Fruit fly (Drosophila melanogaster): ENCODE measurements around the gene VhaPPA1-1.

Gene VhaPPA1-1

dm6 chr3R:14893791-14894782 lies 9.8 kb downstream of the VhaPPA1-1 start, which contains the start of gene Dph2 (continued):
- peak; percentile 30 for TF ChIP-seq pum (GFP tag; optimal IDR thresholded peaks at IDR 0.05)
- peak; percentile 86 for TF ChIP-seq CG11695 (GFP tag; IDR thresholded peaks at IDR 0.05)
- no peak for TF ChIP-seq lbe (GFP tag; optimal IDR thresholded peaks at IDR 0.05)
- peak; percentile 79 for TF ChIP-seq Ssrp (tag; optimal IDR thresholded peaks at IDR 0.05)
- TF ChIP-seq CG6854 (GFP tag; optimal IDR thresholded peaks at IDR 0.05) = no peak
- peak; percentile 75 for TF ChIP-seq CG3847 (GFP tag; IDR thresholded peaks at IDR 0.05)
- peak; percentile 47; the same call in 1 of the 2 replicates for TF ChIP-seq toy (GFP tag; IDR thresholded peaks at IDR 0.05)
- TF ChIP-seq CG8765 (GFP tag; IDR thresholded peaks at IDR 0.05) = no peak
- no peak; the same call in 2 of the 3 replicates for TF ChIP-seq CG3726 (GFP tag; IDR thresholded peaks at IDR 0.05)
- TF ChIP-seq Trl (optimal IDR thresholded peaks at IDR 0.05) = no peak
- TF ChIP-seq Trl (GFP tag; optimal IDR thresholded peaks at IDR 0.05) = peak; percentile 20
- TF ChIP-seq CG3163 (GFP tag; optimal IDR thresholded peaks at IDR 0.05) = no peak
- peak; percentile 48; the same call in 1 of the 2 replicates for TF ChIP-seq ara (GFP tag; IDR thresholded peaks at IDR 0.05)
- no peak for TF ChIP-seq sens-2 (GFP tag; IDR thresholded peaks at IDR 0.05)
- peak; percentile 30 for TF ChIP-seq mam (GFP tag; optimal IDR thresholded peaks at IDR 0.05)
- no peak for TF ChIP-seq tup (GFP tag; optimal IDR thresholded peaks at IDR 0.05)
- peak; percentile 39 for TF ChIP-seq dm (GFP tag; optimal IDR thresholded peaks at IDR 0.05)
- no peak for TF ChIP-seq CG9797 (GFP tag; optimal IDR thresholded peaks at IDR 0.05)
- TF ChIP-seq zf30C (GFP tag; optimal IDR thresholded peaks at IDR 0.05) = peak; percentile 48
- no peak for TF ChIP-seq Neu2 (GFP tag; optimal IDR thresholded peaks at IDR 0.05; ENCODE audit: borderline replicate concordance)
- TF ChIP-seq bsh (GFP tag; optimal IDR thresholded peaks at IDR 0.05) = peak in 1 of 2 experiments; percentile 77
- TF ChIP-seq CG43689 (GFP tag; IDR thresholded peaks at IDR 0.05) = peak; percentile 68
- TF ChIP-seq CG16813 (GFP tag; IDR thresholded peaks at IDR 0.05; ENCODE audit: partially characterized antibody) = no peak
- TF ChIP-seq Dll (GFP tag; IDR thresholded peaks at IDR 0.05; ENCODE audit: partially characterized antibody) = no peak
- peak; percentile 79 for TF ChIP-seq Sox100B (GFP tag; optimal IDR thresholded peaks at IDR 0.05)
- TF ChIP-seq cas (GFP tag; IDR thresholded peaks at IDR 0.05) = peak; percentile 61
- TF ChIP-seq hbn (GFP tag; IDR thresholded peaks at IDR 0.05; ENCODE audit: partially characterized antibody) = no peak
- TF ChIP-seq CG17612 (GFP tag; IDR thresholded peaks at IDR 0.05) = peak; percentile 36; the same call in 1 of the 2 replicates
- TF ChIP-seq ssp (GFP tag; IDR thresholded peaks at IDR 0.05) = peak; percentile 78
- no peak for TF ChIP-seq so (GFP tag; IDR thresholded peaks at IDR 0.05)
- TF ChIP-seq CG4404 (GFP tag; IDR thresholded peaks at IDR 0.05) = peak; percentile 33; the same call in 1 of the 2 replicates
- TF ChIP-seq nerfin-1 (tag; optimal IDR thresholded peaks at IDR 0.05) = peak; percentile 57
- TF ChIP-seq CG34422 (GFP tag; IDR thresholded peaks at IDR 0.05) = peak; percentile 73
- TF ChIP-seq knrl (GFP tag; IDR thresholded peaks at IDR 0.05; ENCODE audit: partially characterized antibody) = no peak; the same call in 2 of the 3 replicates
- TF ChIP-seq CG6689 (GFP tag; IDR thresholded peaks at IDR 0.05) = peak; percentile 75
- TF ChIP-seq NC2β (GFP tag; optimal IDR thresholded peaks at IDR 0.05) = no peak
- no peak for TF ChIP-seq CG31388 (GFP tag; optimal IDR thresholded peaks at IDR 0.05)
- TF ChIP-seq pho (GFP tag; optimal IDR thresholded peaks at IDR 0.05) = peak; percentile 53
- TF ChIP-seq ERR (GFP tag; optimal IDR thresholded peaks at IDR 0.05) = no peak
- TF ChIP-seq CG1603 (tag; optimal IDR thresholded peaks at IDR 0.05) = peak; percentile 100
- peak; percentile 82 for TF ChIP-seq CG17359 (tag; optimal IDR thresholded peaks at IDR 0.05)
- peak; percentile 76 for TF ChIP-seq Dp (GFP tag; optimal IDR thresholded peaks at IDR 0.05)
- TF ChIP-seq E2f2 (GFP tag; IDR thresholded peaks at IDR 0.05) = peak; percentile 84
- no peak for TF ChIP-seq CG31365 (tag; optimal IDR thresholded peaks at IDR 0.05)
- peak; percentile 45; the same call in 1 of the 2 replicates for TF ChIP-seq Rx (GFP tag; IDR thresholded peaks at IDR 0.05)
- peak; percentile 14 for TF ChIP-seq p53 (GFP tag; optimal IDR thresholded peaks at IDR 0.05)
- peak; percentile 59; the same call in 1 of the 3 replicates for TF ChIP-seq CG11093 (GFP tag; IDR thresholded peaks at IDR 0.05)
- peak; percentile 88 for TF ChIP-seq E2f1 (GFP tag; IDR thresholded peaks at IDR 0.05)
- TF ChIP-seq da (GFP tag; optimal IDR thresholded peaks at IDR 0.05) = no peak

Measured in whole organism, embryonic.